Fruit fly (Drosophila melanogaster) whole organism, prepupa: Measurements from ENCODE around the gene CG9641.

Experiments used
- CG4318 ChIP-seq: fragments of 200-800 bp; sonication (Bioruptor generic); optimal IDR thresholded peaks from 3 replicates; lab custom pipeline; 2017; ENCODE audit warnings: missing biosample characterization, mild to moderate bottlenecking, missing genetic modification characterization
- CG6792 ChIP-seq: fragments of 200-800 bp; sonication (Bioruptor generic); optimal IDR thresholded peaks from 3 replicates; lab custom pipeline; 2016; ENCODE audit warnings: missing biosample characterization, missing genetic modification characterization
- CG7368 ChIP-seq: fragments of 200-800 bp; sonication (Bioruptor generic); optimal IDR thresholded peaks from 3 replicates; lab custom pipeline; 2016; ENCODE audit warnings: missing biosample characterization, missing genetic modification characterization
- CG9139 ChIP-seq: fragments of 200-800 bp; sonication (Bioruptor generic); optimal IDR thresholded peaks from 3 replicates; lab custom pipeline; 2017; ENCODE audit warnings: missing biosample characterization, mild to moderate bottlenecking, missing genetic modification characterization
- Ets96B ChIP-seq: fragments of 200-800 bp; optimal IDR thresholded peaks from 2 replicates; lab custom pipeline; 2019; ENCODE audit warnings: missing biosample characterization, mild to moderate bottlenecking, missing genetic modification characterization, moderate library complexity
- Sox14 ChIP-seq: fragments of 200-800 bp; sonication (Bioruptor generic); optimal IDR thresholded peaks from 3 replicates; lab custom pipeline; 2016; ENCODE audit warnings: missing biosample characterization, missing genetic modification characterization
- Sox15 ChIP-seq: fragments of 200-800 bp; sonication (Bioruptor generic); optimal IDR thresholded peaks from 3 replicates; lab custom pipeline; 2016; ENCODE audit warnings: missing biosample characterization, missing genetic modification characterization

- TF ChIP-seq Ets96B (no peak), CG4318 (no peak), CG6792 (GFP tag; lab: Kevin White, UChicago) (no peak), Sox14 (GFP tag; lab: Kevin White, UChicago) (no peak), CG7368 (GFP tag; lab: Kevin White, UChicago) (no peak), CG9139 (GFP tag; lab: Kevin White, UChicago) (no peak), Sox15 (GFP tag; lab: Kevin White, UChicago) (no peak)
Observed at dm6 chr2L:3022986-3023385, 46.3 kb upstream of the CG9641 start, which contains the start of the genes alpha4GT1 and Prp40.
